Fruit fly (Drosophila melanogaster) whole organism, wandering third instar larva: ENCODE results near the gene CG18766.

Experiments
- Abd-B ChIP-seq: fragments of >200 bp; optimal IDR thresholded peaks from 2 replicates; lab custom pipeline; 2017; ENCODE audit warnings: missing biosample characterization, missing genetic modification characterization
- CG32264 ChIP-seq: fragments of 200-800 bp; sonication (Bioruptor generic); optimal IDR thresholded peaks from 2 replicates; lab custom pipeline; 2016; ENCODE audit warnings: missing biosample characterization, missing genetic modification characterization
- CG9705 ChIP-seq: fragments of 200-800 bp; sonication (Bioruptor generic); optimal IDR thresholded peaks from 2 replicates; lab custom pipeline; 2018; ENCODE audit warnings: missing biosample characterization, mild to moderate bottlenecking, missing genetic modification characterization
- CrebA ChIP-seq: fragments of 200-800 bp; sonication (Bioruptor generic); optimal IDR thresholded peaks from 2 replicates; lab custom pipeline; 2016; ENCODE audit warnings: missing biosample characterization, mild to moderate bottlenecking, missing genetic modification characterization, borderline replicate concordance
- Dif ChIP-seq: fragments of 200-275, 200-300 bp; sonication (Bioruptor generic); optimal IDR thresholded peaks from 2 replicates; lab custom pipeline; 2018; ENCODE audit warnings: missing biosample characterization, missing genetic modification characterization; ENCODE audit not compliant: partially characterized antibody
- GATAd ChIP-seq: sonication (Bioruptor generic); optimal IDR thresholded peaks from 2 replicates; lab custom pipeline; 2016; ENCODE audit warnings: missing biosample characterization, missing genetic modification characterization
- HLH106 ChIP-seq: fragments of 200-800 bp; optimal IDR thresholded peaks from 3 replicates; lab custom pipeline; 2019; ENCODE audit warnings: missing biosample characterization, mild to moderate bottlenecking, missing genetic modification characterization, moderate library complexity
- Hnf4 ChIP-seq: fragments of 200-800 bp; sonication (Bioruptor generic); optimal IDR thresholded peaks from 2 replicates; lab custom pipeline; 2016; ENCODE audit warnings: missing biosample characterization, mild to moderate bottlenecking, missing genetic modification characterization
- Hr78 ChIP-seq: fragments of >200 bp; optimal IDR thresholded peaks from 2 replicates; lab custom pipeline; 2017; ENCODE audit warnings: missing biosample characterization, missing genetic modification characterization
- Hr83 ChIP-seq: fragments of 200-300 bp; sonication (Bioruptor generic); optimal IDR thresholded peaks from 2 replicates; lab custom pipeline; 2016; ENCODE audit warnings: missing biosample characterization, mild to moderate bottlenecking, missing genetic modification characterization, moderate library complexity; ENCODE audit not compliant: poor library complexity, severe bottlenecking
- Jra ChIP-seq: sonication (Bioruptor generic); optimal IDR thresholded peaks from 2 replicates; lab custom pipeline; 2016; ENCODE audit warnings: missing biosample characterization, missing genetic modification characterization
- Mio ChIP-seq: sonication (Bioruptor generic); optimal IDR thresholded peaks from 2 replicates; lab custom pipeline; 2016; ENCODE audit warnings: missing biosample characterization, missing genetic modification characterization
- N ChIP-seq: fragments of >200 bp; optimal IDR thresholded peaks from 2 replicates; lab custom pipeline; 2018; ENCODE audit warnings: missing biosample characterization, missing external identifiers, missing genetic modification characterization
- OdsH ChIP-seq: fragments of 200-800 bp; sonication (Bioruptor generic); optimal IDR thresholded peaks from 2 replicates; lab custom pipeline; 2016; ENCODE audit warnings: missing biosample characterization, mild to moderate bottlenecking, missing genetic modification characterization
- Rel ChIP-seq, 2 experiments: fragments of 200-800 bp; sonication (Bioruptor generic) in 1 of 2; optimal IDR thresholded peaks; 2 replicates in 1 of 2; 3 replicates in 1 of 2; lab custom pipeline; 2016 to 2019; ENCODE audit warnings: mild to moderate bottlenecking in 2 of 2, missing biosample characterization in 2 of 2, missing genetic modification characterization in 2 of 2, moderate library complexity in 1 of 2
- Sp1 ChIP-seq: fragments of 200-800 bp; sonication (Bioruptor generic); optimal IDR thresholded peaks from 3 replicates; lab custom pipeline; 2019; ENCODE audit warnings: missing biosample characterization, mild to moderate bottlenecking, missing genetic modification characterization, moderate library complexity
- Vsx2 ChIP-seq: fragments of 200-300, 225-300 bp; sonication (Bioruptor generic); optimal IDR thresholded peaks from 2 replicates; lab custom pipeline; 2018; ENCODE audit warnings: missing biosample characterization, missing genetic modification characterization; ENCODE audit not compliant: partially characterized antibody
- br ChIP-seq: fragments of 200-800 bp; sonication (Bioruptor generic); optimal IDR thresholded peaks from 2 replicates; lab custom pipeline; 2016; ENCODE audit warnings: missing biosample characterization, missing genetic modification characterization
- brk ChIP-seq: fragments of 200-800 bp; sonication (Bioruptor generic); optimal IDR thresholded peaks from 2 replicates; lab custom pipeline; 2016; ENCODE audit warnings: missing biosample characterization, mild to moderate bottlenecking, missing genetic modification characterization
- dl ChIP-seq, 2 experiments: fragments of 175-275, 200-275 bp in 1 of 2; fragments of 200-275 bp in 1 of 2; sonication (Bioruptor generic); optimal IDR thresholded peaks; lab custom pipeline; 2018; ENCODE audit warnings: mild to moderate bottlenecking in 2 of 2, missing biosample characterization in 2 of 2, missing genetic modification characterization in 2 of 2, moderate library complexity in 2 of 2; ENCODE audit not compliant: partially characterized antibody in 2 of 2, insufficient read depth in 1 of 2
- dmrt93B ChIP-seq: fragments of 200-800 bp; sonication (Bioruptor generic); optimal IDR thresholded peaks from 2 replicates; lab custom pipeline; 2018; ENCODE audit warnings: missing biosample characterization, mild to moderate bottlenecking, missing genetic modification characterization
- dsf ChIP-seq: sonication (Bioruptor generic); optimal IDR thresholded peaks from 2 replicates; lab custom pipeline; 2016; ENCODE audit warnings: missing biosample characterization, missing genetic modification characterization, borderline replicate concordance
- ey ChIP-seq: fragments of 200-800 bp; sonication (Bioruptor generic); optimal IDR thresholded peaks from 2 replicates; lab custom pipeline; 2016; ENCODE audit warnings: missing biosample characterization, missing genetic modification characterization
- foxo ChIP-seq, 2 experiments: fragments of 200-800 bp; sonication (Bioruptor generic); optimal IDR thresholded peaks; 2 replicates in 1 of 2; 3 replicates in 1 of 2; lab custom pipeline; 2016 to 2017; ENCODE audit warnings: missing biosample characterization in 2 of 2, missing genetic modification characterization in 2 of 2
- fru ChIP-seq: fragments of 200-800 bp; sonication (Bioruptor generic); optimal IDR thresholded peaks from 3 replicates; lab custom pipeline; 2016; ENCODE audit warnings: missing biosample characterization, mild to moderate bottlenecking, missing genetic modification characterization
- h ChIP-seq: fragments of 200-800 bp; sonication (Bioruptor generic); optimal IDR thresholded peaks from 3 replicates; lab custom pipeline; 2016; ENCODE audit warnings: missing biosample characterization, mild to moderate bottlenecking, missing genetic modification characterization
- jim ChIP-seq: fragments of 175-275, 200-325 bp; sonication (Bioruptor generic); optimal IDR thresholded peaks from 2 replicates; lab custom pipeline; 2016; ENCODE audit warnings: missing biosample characterization, mild to moderate bottlenecking, missing genetic modification characterization
- lola ChIP-seq: fragments of >200 bp; optimal IDR thresholded peaks from 2 replicates; lab custom pipeline; 2017; ENCODE audit warnings: missing biosample characterization, missing genetic modification characterization
- pan ChIP-seq: fragments of >200 bp; optimal IDR thresholded peaks from 2 replicates; lab custom pipeline; 2017
- psq ChIP-seq: fragments of 200-800 bp; sonication (Bioruptor generic); optimal IDR thresholded peaks from 3 replicates; lab custom pipeline; 2017; ENCODE audit warnings: missing biosample characterization, mild to moderate bottlenecking, missing genetic modification characterization, moderate library complexity
- rgr ChIP-seq: fragments of 200-800 bp; sonication (Bioruptor generic); optimal IDR thresholded peaks from 3 replicates; lab custom pipeline; 2016; ENCODE audit warnings: missing biosample characterization, mild to moderate bottlenecking, missing genetic modification characterization
- sage ChIP-seq: fragments of 200-800 bp; sonication (Bioruptor generic); optimal IDR thresholded peaks from 2 replicates; lab custom pipeline; 2016; ENCODE audit warnings: missing biosample characterization, mild to moderate bottlenecking, missing genetic modification characterization
- sv ChIP-seq: fragments of 200-800 bp; sonication (Bioruptor generic); optimal IDR thresholded peaks from 3 replicates; lab custom pipeline; 2016; ENCODE audit warnings: missing biosample characterization, missing genetic modification characterization
- tai ChIP-seq: sonication (Bioruptor generic); optimal IDR thresholded peaks from 2 replicates; lab custom pipeline; 2016; ENCODE audit warnings: missing biosample characterization, missing genetic modification characterization
- woc ChIP-seq: sonication (Bioruptor generic); optimal IDR thresholded peaks from 2 replicates; lab custom pipeline; 2016; ENCODE audit warnings: missing biosample characterization, mild to moderate bottlenecking, missing genetic modification characterization

CG18766 gene

DNA sequence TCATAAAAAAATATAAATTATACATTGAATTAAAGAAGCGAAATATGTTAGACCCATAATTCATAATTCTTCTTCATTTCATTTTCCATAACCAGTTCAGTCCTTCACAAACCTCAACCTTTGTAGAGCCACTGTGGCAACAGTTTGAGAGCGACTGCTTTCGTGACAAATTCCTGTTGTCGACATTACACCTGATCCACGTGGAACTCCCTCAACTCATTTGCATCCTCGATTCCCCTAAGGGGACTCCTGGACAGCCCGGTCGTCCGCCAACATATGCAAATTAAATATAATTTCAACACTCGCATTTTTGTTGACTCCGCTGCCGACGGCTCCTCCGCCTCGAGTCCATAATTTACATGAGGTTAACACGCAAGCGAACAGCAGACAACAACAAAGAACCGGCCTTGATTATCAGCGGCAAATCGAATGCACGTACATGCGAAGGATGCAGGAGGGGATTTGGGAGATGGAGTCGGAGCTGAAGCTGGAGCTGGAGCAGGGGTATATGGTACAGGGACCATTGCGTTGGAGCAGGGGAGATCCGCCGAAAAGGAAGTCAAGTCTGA, 18.9 kb downstream of the CG18766 start:
- no peak for TF ChIP-seq Sp1
- no peak for TF ChIP-seq Rel (GFP tag; optimal IDR thresholded peaks at IDR 0.05; lab: Kevin White, UChicago)
- peak; percentile 68 for TF ChIP-seq Rel (tag; optimal IDR thresholded peaks at IDR 0.05; lab: Kevin White, UChicago)
- no peak for TF ChIP-seq rgr (GFP tag; lab: Kevin White, UChicago)

DNA sequence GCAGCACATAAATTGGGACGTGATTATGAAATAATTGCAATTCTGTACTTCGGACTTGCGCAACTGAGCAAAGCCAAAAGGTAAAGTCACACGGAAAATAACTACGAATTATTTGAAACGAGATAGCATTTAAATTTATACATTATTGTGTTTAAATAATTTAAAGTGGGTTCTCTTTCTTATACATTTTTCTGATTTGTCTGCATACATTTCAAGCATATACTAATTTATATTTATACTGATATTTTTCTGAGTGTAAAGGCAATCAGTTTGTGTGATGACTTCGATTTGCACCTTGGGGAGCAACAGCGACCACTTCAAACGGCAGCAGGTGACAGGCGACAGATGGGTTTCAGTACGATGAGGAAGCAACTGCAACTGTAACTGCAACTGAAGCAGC, 19.6 kb downstream of the CG18766 start:
- TF ChIP-seq Vsx2, result no peak

DNA sequence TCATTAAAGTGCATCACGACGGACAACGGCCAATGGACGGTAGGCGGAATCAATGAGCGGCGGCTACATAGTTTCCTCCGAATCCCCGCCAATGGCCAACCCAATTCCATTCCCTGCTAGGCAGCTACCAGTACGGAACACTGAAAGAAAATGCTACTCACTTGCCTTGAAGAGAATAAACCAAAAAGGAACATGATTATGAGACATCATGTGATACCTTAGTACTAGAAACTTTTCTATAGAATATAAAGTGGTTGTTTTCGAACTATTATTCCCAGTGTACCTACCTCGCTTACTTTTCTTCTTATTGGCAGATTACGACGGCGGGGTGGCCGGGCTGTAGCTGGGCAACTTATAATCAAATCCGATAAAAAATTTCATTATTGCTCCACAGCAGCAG, 20.3 kb downstream of the CG18766 start:
- peak; percentile 55 for TF ChIP-seq fru
- TF ChIP-seq Mio (GFP tag; lab: Kevin White, UChicago), result no peak
- TF ChIP-seq CrebA (GFP tag; lab: Kevin White, UChicago), result no peak
- no peak for TF ChIP-seq Rel (GFP tag; optimal IDR thresholded peaks at IDR 0.05; lab: Kevin White, UChicago)
- no peak for TF ChIP-seq Rel (tag; optimal IDR thresholded peaks at IDR 0.05; lab: Kevin White, UChicago)
- TF ChIP-seq dl (GFP tag; optimal IDR thresholded peaks at IDR 0.05; lab: Kevin White, UChicago; ENCODE audit: insufficient read depth in 1 of 2, partially characterized antibody in 2 of 2), result no peak
- TF ChIP-seq brk (GFP tag; lab: Kevin White, UChicago), result no peak
- TF ChIP-seq psq (GFP tag; lab: Kevin White, UChicago), result no peak
- no peak for TF ChIP-seq dsf (GFP tag; lab: Kevin White, UChicago)
- no peak for TF ChIP-seq tai (GFP tag; lab: Kevin White, UChicago)
- no peak for TF ChIP-seq Hr83 (GFP tag; lab: Kevin White, UChicago)
- no peak for TF ChIP-seq dmrt93B (GFP tag; lab: Kevin White, UChicago)
- TF ChIP-seq GATAd (GFP tag; lab: Kevin White, UChicago), result no peak
- peak; percentile 55 for TF ChIP-seq h (GFP tag; lab: Kevin White, UChicago)
- peak; percentile 29 for TF ChIP-seq rgr (GFP tag; lab: Kevin White, UChicago)
- TF ChIP-seq OdsH (GFP tag; lab: Kevin White, UChicago), result peak; percentile 29
- no peak for TF ChIP-seq Dif
- peak; percentile 44 for TF ChIP-seq br (GFP tag; lab: Kevin White, UChicago)
- TF ChIP-seq Jra (GFP tag; lab: Kevin White, UChicago), result no peak
- TF ChIP-seq sage (GFP tag; lab: Kevin White, UChicago), result no peak
- peak; percentile 42 for TF ChIP-seq Sp1
- peak; percentile 33 for TF ChIP-seq ey (GFP tag; lab: Kevin White, UChicago)
- TF ChIP-seq jim (GFP tag; lab: Kevin White, UChicago), result no peak
- peak in 1 of 2 experiments; percentile 55 for TF ChIP-seq foxo (GFP tag; optimal IDR thresholded peaks at IDR 0.05; lab: Kevin White, UChicago)
- no peak for TF ChIP-seq CG32264
- TF ChIP-seq Vsx2, result no peak
- peak; percentile 48 for TF ChIP-seq HLH106
- TF ChIP-seq pan (lab: Kevin White, UChicago), result no peak
- TF ChIP-seq Abd-B (GFP tag; lab: Kevin White, UChicago), result no peak
- TF ChIP-seq woc (GFP tag; lab: Kevin White, UChicago), result peak; percentile 65

DNA sequence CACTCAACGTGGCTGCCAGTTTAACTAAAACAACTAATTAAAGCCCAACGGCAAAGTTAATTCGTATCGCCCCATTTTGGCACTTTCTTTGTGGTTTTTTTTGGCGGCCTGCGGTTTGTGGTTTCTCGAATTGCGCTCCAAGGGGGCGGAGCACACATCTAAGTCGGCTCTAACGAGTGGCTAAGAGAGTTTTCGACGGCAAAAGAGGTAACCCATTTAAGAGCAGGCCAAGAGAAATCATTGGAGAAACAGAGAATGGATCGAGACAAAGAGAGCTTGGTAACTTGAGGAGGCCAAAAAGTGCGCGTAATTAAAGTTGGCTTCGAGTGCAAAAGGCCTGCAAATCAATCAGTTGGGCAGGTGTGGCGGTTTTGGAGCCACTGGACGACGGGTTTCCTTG, 22.0 kb downstream of the CG18766 start:
- TF ChIP-seq fru, result no peak

DNA sequence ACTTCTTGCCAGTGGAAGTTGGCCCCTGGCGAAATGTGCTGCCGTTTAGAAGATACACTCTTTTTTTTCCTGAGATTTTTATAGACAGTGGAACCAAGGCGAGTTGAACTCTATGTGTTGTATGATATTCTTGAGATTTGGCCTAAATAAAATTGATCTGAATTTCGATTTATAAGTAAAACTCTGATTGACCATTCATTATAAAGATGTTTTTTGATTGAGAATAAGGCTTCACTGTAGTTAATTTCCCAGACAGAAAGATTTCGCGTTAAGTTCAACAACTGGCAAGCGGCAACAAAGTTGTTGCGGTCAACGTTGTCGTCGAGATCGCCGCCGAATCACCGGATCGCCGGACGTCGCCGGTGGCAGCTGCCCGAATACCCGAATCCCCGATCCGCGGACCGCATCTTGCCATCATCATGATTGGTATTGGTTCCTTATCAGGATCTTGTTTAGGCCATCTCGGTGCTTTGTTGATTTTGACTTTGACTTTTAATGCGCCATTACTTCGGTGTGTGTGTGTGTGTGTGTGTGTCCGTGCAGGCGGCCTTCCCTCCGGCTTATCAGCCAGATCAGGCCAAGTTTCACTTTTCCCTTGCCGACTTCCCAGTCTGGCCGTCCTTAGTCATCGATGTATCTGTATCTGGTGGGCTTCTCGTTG, 22.9 kb downstream of the CG18766 start:
- TF ChIP-seq ey (GFP tag; lab: Kevin White, UChicago) (peak; percentile 25), Sp1 (no peak), fru (peak; percentile 55), N (GFP tag; lab: Kevin White, UChicago) (no peak), OdsH (GFP tag; lab: Kevin White, UChicago) (peak; percentile 15), HLH106 (peak; percentile 50), woc (GFP tag; lab: Kevin White, UChicago) (peak; percentile 75), Abd-B (GFP tag; lab: Kevin White, UChicago) (no peak), foxo (GFP tag; optimal IDR thresholded peaks at IDR 0.05; lab: Kevin White, UChicago) (peak in 1 of 2 experiments; percentile 58), rgr (GFP tag; lab: Kevin White, UChicago) (peak; percentile 1), psq (GFP tag; lab: Kevin White, UChicago) (peak; percentile 2), Hr78 (GFP tag; lab: Kevin White, UChicago) (no peak), Hr83 (GFP tag; lab: Kevin White, UChicago) (no peak), sv (no peak), CG9705 (GFP tag; lab: Kevin White, UChicago) (no peak), h (GFP tag; lab: Kevin White, UChicago) (peak; percentile 23), tai (GFP tag; lab: Kevin White, UChicago) (no peak), Hnf4 (GFP tag; lab: Kevin White, UChicago) (peak; percentile 20), CG32264 (no peak), lola (no peak), Dif (no peak), dl (GFP tag; optimal IDR thresholded peaks at IDR 0.05; lab: Kevin White, UChicago; ENCODE audit: insufficient read depth in 1 of 2, partially characterized antibody in 2 of 2) (no peak)
